Worm (Caenorhabditis elegans) whole organism, mixed stage, embryonic: ENCODE data around the gene flor-1.

Source experiments
- M03D4.4 ChIP-seq: sonication (generic microtip); optimal IDR thresholded peaks from 2 replicates; lab custom pipeline; 2017; ENCODE audit warnings: mild to moderate bottlenecking, missing genetic modification characterization, missing compliant biosample characterization
- bed-3 ChIP-seq: fragments of 200-800 bp; sonication (Bioruptor generic); optimal IDR thresholded peaks from 3 replicates; lab custom pipeline; 2018; ENCODE audit warnings: mild to moderate bottlenecking, missing genetic modification characterization, moderate library complexity, missing compliant biosample characterization
- blmp-1 ChIP-seq: fragments of 150-350 bp; optimal IDR thresholded peaks from 2 replicates; lab custom pipeline; 2014; ENCODE audit warnings: missing biosample characterization, missing genetic modification characterization
- ceh-43 ChIP-seq: fragments of 200-800 bp; sonication (Bioruptor generic); optimal IDR thresholded peaks from 2 replicates; lab custom pipeline; 2018; ENCODE audit warnings: mild to moderate bottlenecking, missing genetic modification characterization, moderate library complexity, missing compliant biosample characterization
- ceh-83 ChIP-seq: fragments of 200-800 bp; sonication (Bioruptor generic); optimal IDR thresholded peaks from 2 replicates; lab custom pipeline; 2018; ENCODE audit warnings: mild to moderate bottlenecking, missing genetic modification characterization, missing compliant biosample characterization
- ces-1 ChIP-seq: fragments of 150-350 bp; optimal IDR thresholded peaks from 2 replicates; lab custom pipeline; 2014; ENCODE audit warnings: missing biosample characterization, missing genetic modification reagents, missing genetic modification characterization
- cnd-1 ChIP-seq: fragments of 200-800 bp; sonication (Bioruptor generic); optimal IDR thresholded peaks from 2 replicates; lab custom pipeline; 2018; ENCODE audit warnings: mild to moderate bottlenecking, missing genetic modification characterization, missing compliant biosample characterization
- drap-1 ChIP-seq: fragments of 200-800 bp; sonication (Bioruptor generic); optimal IDR thresholded peaks from 3 replicates; lab custom pipeline; 2018; ENCODE audit warnings: mild to moderate bottlenecking, missing genetic modification characterization, missing compliant biosample characterization
- elt-1 ChIP-seq: sonication (generic microtip); optimal IDR thresholded peaks from 2 replicates; lab custom pipeline; 2017; ENCODE audit warnings: missing genetic modification characterization, mild to moderate bottlenecking, missing compliant biosample characterization, antibody characterized with exemption, moderate library complexity, borderline replicate concordance; ENCODE audit not compliant: insufficient read depth
- elt-3 ChIP-seq: fragments of 150-350 bp; optimal IDR thresholded peaks from 2 replicates; lab custom pipeline; 2014; ENCODE audit warnings: missing biosample characterization, missing genetic modification characterization
- flh-1 ChIP-seq: fragments of 200-800 bp; sonication (Bioruptor generic); optimal IDR thresholded peaks from 2 replicates; lab custom pipeline; 2018; ENCODE audit warnings: mild to moderate bottlenecking, missing genetic modification characterization, moderate library complexity, missing compliant biosample characterization
- hlh-1 ChIP-seq: fragments of 150-350 bp; optimal IDR thresholded peaks from 2 replicates; lab custom pipeline; 2014; ENCODE audit warnings: missing biosample characterization, missing genetic modification reagents, missing genetic modification characterization
- lin-13 ChIP-seq: fragments of 150-350 bp; optimal IDR thresholded peaks from 2 replicates; lab custom pipeline; 2014; ENCODE audit warnings: missing biosample characterization, missing genetic modification characterization
- lin-32 ChIP-seq: fragments of 200-800 bp; sonication (Bioruptor generic); optimal IDR thresholded peaks from 2 replicates; lab custom pipeline; 2018; ENCODE audit warnings: mild to moderate bottlenecking, missing genetic modification characterization, missing compliant biosample characterization
- lsy-2 ChIP-seq: fragments of 150-350 bp; optimal IDR thresholded peaks from 2 replicates; lab custom pipeline; 2014; ENCODE audit warnings: missing biosample characterization, missing genetic modification characterization
- mep-1 ChIP-seq: fragments of 150-350 bp; optimal IDR thresholded peaks from 2 replicates; lab custom pipeline; 2017; ENCODE audit warnings: missing biosample characterization, missing genetic modification reagents, missing genetic modification characterization, inconsistent platforms
- mls-2 ChIP-seq: sonication (generic microtip); optimal IDR thresholded peaks from 2 replicates; lab custom pipeline; 2016; ENCODE audit warnings: mild to moderate bottlenecking, missing genetic modification characterization, moderate library complexity, missing compliant biosample characterization
- nhr-12 ChIP-seq: fragments of 150-350 bp; optimal IDR thresholded peaks from 2 replicates; lab custom pipeline; 2014; ENCODE audit warnings: missing biosample characterization, missing genetic modification characterization
- nhr-2 ChIP-seq: fragments of 150-350 bp; optimal IDR thresholded peaks from 2 replicates; lab custom pipeline; 2014; ENCODE audit warnings: missing biosample characterization, missing genetic modification characterization
- nhr-237 ChIP-seq: fragments of 150-350 bp; optimal IDR thresholded peaks from 2 replicates; lab custom pipeline; 2014; ENCODE audit warnings: missing biosample characterization, missing genetic modification characterization
- nhr-28 ChIP-seq: fragments of 150-350 bp; optimal IDR thresholded peaks from 2 replicates; lab custom pipeline; 2014; ENCODE audit warnings: missing biosample characterization, missing genetic modification characterization
- nhr-76 ChIP-seq: sonication (generic microtip); optimal IDR thresholded peaks from 2 replicates; lab custom pipeline; 2017; ENCODE audit warnings: missing biosample characterization, missing genetic modification characterization
- pha-4 ChIP-seq: fragments of 150-350 bp; optimal IDR thresholded peaks from 2 replicates; lab custom pipeline; 2018; ENCODE audit warnings: missing biosample characterization, missing genetic modification reagents, missing genetic modification characterization
- sem-2 ChIP-seq: fragments of 200-800 bp; sonication (Bioruptor generic); optimal IDR thresholded peaks from 2 replicates; lab custom pipeline; 2018; ENCODE audit warnings: mild to moderate bottlenecking, missing genetic modification characterization, missing compliant biosample characterization
- sptf-1 ChIP-seq: sonication (generic microtip); optimal IDR thresholded peaks from 2 replicates; lab custom pipeline; 2017; ENCODE audit warnings: mild to moderate bottlenecking, missing genetic modification characterization, moderate library complexity, missing compliant biosample characterization
- tbx-8 ChIP-seq: fragments of 200-800 bp; sonication (Bioruptor generic); optimal IDR thresholded peaks from 2 replicates; lab custom pipeline; 2018; ENCODE audit warnings: mild to moderate bottlenecking, missing genetic modification characterization, moderate library complexity, missing compliant biosample characterization
- unc-120 ChIP-seq: sonication (generic microtip); optimal IDR thresholded peaks from 2 replicates; lab custom pipeline; 2017; ENCODE audit warnings: missing genetic modification characterization, missing compliant biosample characterization; ENCODE audit not compliant: poor library complexity, severe bottlenecking
- zip-8 ChIP-seq: fragments of 150-350 bp; optimal IDR thresholded peaks from 2 replicates; lab custom pipeline; 2014; ENCODE audit warnings: missing biosample characterization, missing genetic modification characterization
- ztf-11 ChIP-seq: fragments of 150-350 bp; optimal IDR thresholded peaks from 2 replicates; lab custom pipeline; 2014; ENCODE audit warnings: missing biosample characterization, missing genetic modification characterization

flor-1 gene

DNA sequence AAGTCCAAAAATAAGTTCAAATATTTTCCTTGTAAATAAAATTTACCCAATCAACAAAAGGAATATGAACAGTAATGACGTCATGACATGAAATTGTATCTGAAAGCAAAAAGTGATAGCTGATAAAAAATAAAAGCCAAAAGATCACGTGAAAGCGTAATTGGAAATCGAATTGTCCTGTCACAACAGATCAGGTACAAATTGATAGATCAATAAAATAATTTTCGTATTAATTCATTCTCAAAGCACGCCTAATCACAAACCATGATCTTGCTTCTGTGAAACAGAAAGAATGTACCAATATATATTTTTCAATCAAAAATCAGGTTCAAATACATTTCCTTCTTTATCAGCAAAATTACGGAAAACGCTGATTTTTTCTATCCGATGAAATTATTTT lies at the start of gene flor-1:
TSS of gene flor-1 (minus strand) at position 101 of the 400 bp plus-strand sequence.
- no peak for TF ChIP-seq nhr-12 (tag; lab: Kevin White, UChicago)
- no peak for TF ChIP-seq nhr-76
- TF ChIP-seq lsy-2 (tag; lab: Kevin White, UChicago), result no peak
- no peak for TF ChIP-seq sptf-1 (tag; lab: Kevin White, UChicago)
- no peak for TF ChIP-seq ceh-43 (GFP tag; lab: Kevin White, UChicago)
- no peak for TF ChIP-seq mep-1
- no peak for TF ChIP-seq elt-1 (tag; lab: Kevin White, UChicago)
- TF ChIP-seq nhr-28, result no peak
- TF ChIP-seq zip-8 (tag; lab: Kevin White, UChicago), result no peak
- no peak for TF ChIP-seq mls-2 (tag; lab: Kevin White, UChicago)
- no peak for TF ChIP-seq lin-32 (GFP tag; lab: Kevin White, UChicago)
- TF ChIP-seq drap-1, result no peak
- no peak for TF ChIP-seq nhr-2 (tag; lab: Kevin White, UChicago)
- TF ChIP-seq, all 35 proteins: peak for 0

DNA sequence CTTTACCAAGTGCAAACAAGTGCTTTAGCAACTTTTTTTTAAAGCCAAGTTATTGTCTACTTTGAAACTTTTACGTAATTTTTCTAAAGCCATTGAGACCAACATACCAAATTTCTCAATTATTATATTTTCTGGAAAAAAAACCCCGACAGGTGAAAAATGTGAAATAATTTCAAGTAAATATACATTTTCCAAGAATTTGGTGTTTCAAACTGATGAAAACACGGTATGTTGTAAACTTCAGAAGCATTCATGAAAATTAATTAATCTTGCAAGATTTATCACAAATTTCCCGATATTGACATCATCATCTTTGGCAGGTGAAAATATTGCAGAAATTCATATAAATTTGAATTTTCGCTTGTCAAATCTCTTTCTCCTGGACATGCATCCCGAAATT lies 43.3 kb upstream of the flor-1 start, which contains the start of gene srz-11:
TSS of gene srz-11 (plus strand) at position 386 of the 400 bp plus-strand sequence.
- no peak for TF ChIP-seq tbx-8 (GFP tag; lab: Kevin White, UChicago)

DNA sequence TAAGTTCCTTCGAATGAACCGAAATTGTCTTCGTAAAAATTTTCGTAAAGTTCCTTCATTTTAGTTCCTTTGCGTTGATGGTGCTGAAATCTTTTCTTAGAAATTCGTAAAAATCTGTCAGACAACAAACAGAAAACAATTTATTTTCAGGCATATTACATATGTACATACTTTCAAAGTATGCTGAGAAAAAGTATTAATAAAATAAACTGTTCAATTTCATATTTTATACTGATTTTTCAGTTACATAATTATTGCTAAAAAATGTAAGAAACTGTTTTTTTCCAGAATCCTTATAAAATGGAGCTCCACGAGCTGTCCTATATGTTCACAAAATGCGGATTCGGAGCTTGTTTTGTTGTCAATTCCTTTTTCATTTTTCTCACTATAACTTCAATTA lies 39.3 kb upstream of the flor-1 start, which contains the start of gene str-45:
TSS of gene str-45 (plus strand) at position 301 of the 400 bp plus-strand sequence.
- no peak for TF ChIP-seq flh-1 (GFP tag; lab: Kevin White, UChicago)
- no peak for TF ChIP-seq sptf-1 (tag; lab: Kevin White, UChicago)
- no peak for TF ChIP-seq nhr-28
- TF ChIP-seq ztf-11 (tag; lab: Kevin White, UChicago), result no peak
- no peak for TF ChIP-seq M03D4.4 (tag; lab: Kevin White, UChicago)
- no peak for TF ChIP-seq nhr-76
- no peak for TF ChIP-seq ceh-43 (GFP tag; lab: Kevin White, UChicago)
- TF ChIP-seq mep-1, result no peak
- TF ChIP-seq hlh-1 (tag; lab: Kevin White, UChicago), result no peak
- TF ChIP-seq nhr-12 (tag; lab: Kevin White, UChicago), result no peak
- no peak for TF ChIP-seq sem-2 (GFP tag; lab: Kevin White, UChicago)

DNA sequence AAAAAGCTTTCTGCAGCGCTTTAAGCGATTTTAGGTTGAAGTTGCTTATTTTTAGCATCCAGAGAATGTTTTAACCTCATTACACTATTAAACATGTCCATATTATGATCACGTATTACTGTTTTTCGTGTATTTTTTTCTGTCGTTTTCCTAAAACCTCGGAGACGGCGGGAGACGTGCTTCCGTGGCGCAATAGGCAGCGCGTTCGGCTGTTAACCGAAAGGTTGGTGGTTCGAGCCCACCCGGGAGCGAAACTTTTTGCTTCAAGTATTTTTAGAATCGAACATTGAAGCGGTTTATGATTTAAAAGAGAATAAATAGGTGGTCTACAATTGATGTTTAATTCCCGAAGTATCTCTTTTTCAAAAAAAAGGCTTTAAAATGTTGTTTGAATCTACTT lies 37.1 kb upstream of the flor-1 start:
- TF ChIP-seq lin-32 (GFP tag; lab: Kevin White, UChicago), result no peak
- TF ChIP-seq lin-13, result no peak
- TF ChIP-seq M03D4.4 (tag; lab: Kevin White, UChicago), result no peak
- no peak for TF ChIP-seq nhr-28
- TF ChIP-seq nhr-237 (tag; lab: Kevin White, UChicago), result no peak
- no peak for TF ChIP-seq elt-3
- no peak for TF ChIP-seq flh-1 (GFP tag; lab: Kevin White, UChicago)
- no peak for TF ChIP-seq lsy-2 (tag; lab: Kevin White, UChicago)
- TF ChIP-seq elt-1 (tag; lab: Kevin White, UChicago), result no peak
- no peak for TF ChIP-seq sem-2 (GFP tag; lab: Kevin White, UChicago)
- no peak for TF ChIP-seq pha-4 (tag; lab: Kevin White, UChicago)

DNA sequence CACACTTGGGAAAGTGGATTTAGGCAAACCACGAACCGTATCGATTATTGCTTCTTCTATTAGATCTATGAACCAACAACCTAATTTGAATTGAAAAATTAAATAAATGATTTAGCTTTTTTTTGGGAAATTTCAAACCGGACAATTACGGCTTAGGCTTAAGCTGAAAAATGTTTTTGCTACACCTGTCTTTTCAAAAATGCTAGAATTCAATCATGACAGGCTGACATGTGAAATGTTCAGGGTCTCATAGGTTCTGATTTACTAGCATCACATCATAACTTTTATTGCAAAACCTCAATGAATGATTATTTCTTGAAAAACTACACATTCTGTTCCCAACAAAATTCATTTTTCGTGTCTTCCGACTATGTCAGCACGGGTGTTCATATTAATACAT lies 33.9 kb upstream of the flor-1 start, which contains the start of gene srh-55:
TSS of gene srh-55 (plus strand) at position 301 of the 400 bp plus-strand sequence.
- TF ChIP-seq ztf-11 (tag; lab: Kevin White, UChicago) (no peak), ces-1 (GFP tag; lab: Kevin White, UChicago) (no peak), sem-2 (GFP tag; lab: Kevin White, UChicago) (no peak), nhr-2 (tag; lab: Kevin White, UChicago) (no peak), ceh-83 (no peak), drap-1 (no peak), flh-1 (GFP tag; lab: Kevin White, UChicago) (no peak), nhr-28 (no peak), unc-120 (tag; lab: Kevin White, UChicago) (no peak), M03D4.4 (tag; lab: Kevin White, UChicago) (no peak), mls-2 (tag; lab: Kevin White, UChicago) (no peak), sptf-1 (tag; lab: Kevin White, UChicago) (no peak), tbx-8 (GFP tag; lab: Kevin White, UChicago) (no peak)

DNA sequence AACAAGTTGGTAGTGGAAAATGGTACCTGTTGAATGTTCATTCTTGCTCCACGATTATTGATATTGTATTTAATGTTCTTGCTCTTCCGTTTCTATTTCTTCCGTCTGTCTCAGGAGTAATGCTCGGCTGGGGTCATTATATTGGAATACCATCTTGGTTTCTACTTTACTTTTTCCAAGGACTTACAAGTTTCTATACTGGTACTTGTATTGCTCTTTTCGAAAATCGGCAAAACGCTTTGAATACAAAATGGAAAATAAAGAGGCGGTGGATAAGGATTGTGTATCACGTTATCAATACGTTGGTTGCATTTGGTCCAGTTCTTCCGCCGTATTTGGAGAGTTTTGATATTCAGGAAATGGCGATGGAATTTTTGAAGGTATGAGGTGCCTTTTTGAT lies 32.6 kb upstream of the flor-1 start:
- no peak for TF ChIP-seq nhr-12 (tag; lab: Kevin White, UChicago)
- no peak for TF ChIP-seq cnd-1
- TF ChIP-seq elt-3, result no peak
- no peak for TF ChIP-seq lin-13
- TF ChIP-seq blmp-1 (tag; lab: Kevin White, UChicago), result no peak
- no peak for TF ChIP-seq sptf-1 (tag; lab: Kevin White, UChicago)
- TF ChIP-seq ceh-43 (GFP tag; lab: Kevin White, UChicago), result no peak
- no peak for TF ChIP-seq bed-3 (GFP tag; lab: Kevin White, UChicago)
- TF ChIP-seq nhr-2 (tag; lab: Kevin White, UChicago), result no peak
- no peak for TF ChIP-seq ces-1 (GFP tag; lab: Kevin White, UChicago)
- TF ChIP-seq mls-2 (tag; lab: Kevin White, UChicago), result no peak
- no peak for TF ChIP-seq drap-1
- TF ChIP-seq ceh-83, result no peak
- TF ChIP-seq flh-1 (GFP tag; lab: Kevin White, UChicago), result no peak
- TF ChIP-seq unc-120 (tag; lab: Kevin White, UChicago), result no peak
